Fruit fly (Drosophila melanogaster): ENCODE data around the gene Acat2.

Acat2 gene

dm6 chr3L:1320931-1321556 is 18.3 kb downstream of the Acat2 start:
- TF ChIP-seq EcR (GFP tag; optimal IDR thresholded peaks at IDR 0.05) (peak; percentile 53), rn (GFP tag; IDR thresholded peaks at IDR 0.05) (no peak), CG12605 (GFP tag; IDR thresholded peaks at IDR 0.05) (0 out of 2 replicates have a peak, but pooled peaks have one; percentile 16), CG34367 (tag; optimal IDR thresholded peaks at IDR 0.05) (no peak), gl (tag; optimal IDR thresholded peaks at IDR 0.05) (peak; percentile 52), CG4496 (GFP tag; IDR thresholded peaks at IDR 0.05) (peak; percentile 40; the same call in 1 of the 3 replicates), fd96Ca (GFP tag; IDR thresholded peaks at IDR 0.05) (0 out of 3 replicates have a peak, but pooled peaks have one; percentile 6), Snoo (tag; optimal IDR thresholded peaks at IDR 0.05) (peak; percentile 24), Ets98B (GFP tag; IDR thresholded peaks at IDR 0.05) (peak; percentile 18; the same call in 1 of the 2 replicates)

- TF ChIP-seq CG17806 (tag; optimal IDR thresholded peaks at IDR 0.05) = no peak
- TF ChIP-seq CG13204 (GFP tag; optimal IDR thresholded peaks at IDR 0.05) = no peak
- TF ChIP-seq fd96Ca (GFP tag; IDR thresholded peaks at IDR 0.05) = no peak
- TF ChIP-seq rn (GFP tag; IDR thresholded peaks at IDR 0.05) = no peak
- no peak for TF ChIP-seq CG12605 (GFP tag; IDR thresholded peaks at IDR 0.05)
- TF ChIP-seq CG10348 (GFP tag; IDR thresholded peaks at IDR 0.05) = no peak
- no peak for TF ChIP-seq CG32121 (GFP tag; IDR thresholded peaks at IDR 0.05)
- TF ChIP-seq CG8159 (tag; optimal IDR thresholded peaks at IDR 0.05) = no peak
- no peak for TF ChIP-seq CG34367 (tag; optimal IDR thresholded peaks at IDR 0.05)
- TF ChIP-seq CG15710 (tag; optimal IDR thresholded peaks at IDR 0.05) = no peak
- TF ChIP-seq Pif1A (GFP tag; optimal IDR thresholded peaks at IDR 0.05) = no peak
- TF ChIP-seq Ets98B (GFP tag; IDR thresholded peaks at IDR 0.05) = no peak
Observed at dm6 chr3L:1322159-1322558, 19.4 kb downstream of the Acat2 start.

dm6 chr3L:1322706-1323105 is 20.0 kb downstream of the Acat2 start, which contains the start of gene CG9184:
Gene CG9184 (minus strand): TSS chr3L:1322806.
- TF ChIP-seq CG17806 (tag; optimal IDR thresholded peaks at IDR 0.05) = no peak
- TF ChIP-seq CG4496 (GFP tag; IDR thresholded peaks at IDR 0.05) = no peak
- TF ChIP-seq CG14655 (GFP tag; optimal IDR thresholded peaks at IDR 0.05) = no peak
- TF ChIP-seq CG8301 (tag; optimal IDR thresholded peaks at IDR 0.05) = no peak

- TF ChIP-seq D1 (tag; optimal IDR thresholded peaks at IDR 0.05) (no peak), EcR (GFP tag; optimal IDR thresholded peaks at IDR 0.05) (no peak), CG12605 (GFP tag; IDR thresholded peaks at IDR 0.05) (no peak), rn (GFP tag; IDR thresholded peaks at IDR 0.05) (no peak), CG9948 (tag; optimal IDR thresholded peaks at IDR 0.05) (peak; percentile 14), CG17806 (tag; optimal IDR thresholded peaks at IDR 0.05) (peak; percentile 23), Pif1A (GFP tag; optimal IDR thresholded peaks at IDR 0.05) (no peak), Pif1B (GFP tag; optimal IDR thresholded peaks at IDR 0.05) (no peak), Ets98B (GFP tag; IDR thresholded peaks at IDR 0.05) (no peak), CG4496 (GFP tag; IDR thresholded peaks at IDR 0.05) (0 out of 3 replicates have a peak, but pooled peaks have one; percentile 18), CG13204 (GFP tag; optimal IDR thresholded peaks at IDR 0.05) (no peak), CG15710 (tag; optimal IDR thresholded peaks at IDR 0.05) (peak; percentile 9), Snoo (tag; optimal IDR thresholded peaks at IDR 0.05) (no peak), CG8301 (tag; optimal IDR thresholded peaks at IDR 0.05) (no peak), gl (tag; optimal IDR thresholded peaks at IDR 0.05) (no peak), CG14655 (GFP tag; optimal IDR thresholded peaks at IDR 0.05) (no peak), fd96Ca (GFP tag; IDR thresholded peaks at IDR 0.05) (0 out of 3 replicates have a peak, but pooled peaks have one; percentile 7)
Observed at dm6 chr3L:1323136-1323535, 20.4 kb downstream of the Acat2 start.

- TF ChIP-seq CG14655 (GFP tag; optimal IDR thresholded peaks at IDR 0.05) (no peak), gl (tag; optimal IDR thresholded peaks at IDR 0.05) (no peak), Snoo (tag; optimal IDR thresholded peaks at IDR 0.05) (no peak), CG8301 (tag; optimal IDR thresholded peaks at IDR 0.05) (no peak), rn (GFP tag; IDR thresholded peaks at IDR 0.05) (no peak), Ets98B (GFP tag; IDR thresholded peaks at IDR 0.05) (no peak), CG8159 (tag; optimal IDR thresholded peaks at IDR 0.05) (no peak)
Observed at dm6 chr3L:1324818-1325625, 22.3 kb downstream of the Acat2 start.

- TF ChIP-seq gl (tag; optimal IDR thresholded peaks at IDR 0.05) (no peak), Pif1A (GFP tag; optimal IDR thresholded peaks at IDR 0.05) (no peak), CG14655 (GFP tag; optimal IDR thresholded peaks at IDR 0.05) (no peak), CG8301 (tag; optimal IDR thresholded peaks at IDR 0.05) (no peak), CG13204 (GFP tag; optimal IDR thresholded peaks at IDR 0.05) (no peak), rn (GFP tag; IDR thresholded peaks at IDR 0.05) (no peak), CG8159 (tag; optimal IDR thresholded peaks at IDR 0.05) (no peak)
Observed at dm6 chr3L:1325626-1325937, 22.8 kb downstream of the Acat2 start.
